Worm (Caenorhabditis elegans): ENCODE results near the gene nspd-5.

- no peak for TF ChIP-seq ztf-23 (GFP tag; IDR thresholded peaks at IDR 0.05)
- no peak for TF ChIP-seq ref-1 (GFP tag; conservative IDR thresholded peaks at IDR 0.05)
Observed at ce11 chrII:4908160-4908559, 48.0 kb upstream of the nspd-5 start.

Data from whole organism, midembryonic.